Fruit fly (Drosophila melanogaster) whole organism, prepupa: ENCODE results near the gene moody.
A peak's percentile ranks its signal among the peaks of the same experiment; 100 is the strongest.

Source experiments
- Blimp-1 ChIP-seq: fragments of 200-800 bp; sonication (Bioruptor generic); optimal IDR thresholded peaks from 3 replicates; lab custom pipeline; 2017; ENCODE audit warnings: missing biosample characterization, missing genetic modification characterization, mild to moderate bottlenecking, moderate library complexity, missing genetic modification reagents
- CG10669 ChIP-seq: fragments of 200-800 bp; sonication (Bioruptor generic); optimal IDR thresholded peaks from 3 replicates; lab custom pipeline; 2018; ENCODE audit warnings: missing biosample characterization, mild to moderate bottlenecking, missing genetic modification characterization, moderate library complexity
- CG11294 ChIP-seq: fragments of 200-800 bp; sonication (Bioruptor generic); IDR thresholded peaks from 2 replicates; pipeline ENCODE4 v1.3.6; 2022; ENCODE audit warnings: missing biosample characterization, missing genetic modification characterization
- CG11762 ChIP-seq: fragments of 200-800 bp; sonication (Bioruptor generic); optimal IDR thresholded peaks from 3 replicates; lab custom pipeline; 2016; ENCODE audit warnings: missing biosample characterization, missing genetic modification characterization; ENCODE audit not compliant: insufficient read depth
- CG11902 ChIP-seq: fragments of 200-800 bp; sonication (Bioruptor generic); optimal IDR thresholded peaks from 3 replicates; lab custom pipeline; 2016; ENCODE audit warnings: missing biosample characterization, missing genetic modification characterization
- CG15336 ChIP-seq: fragments of 200-800 bp; sonication (Bioruptor generic); IDR thresholded peaks from 2 replicates; pipeline ENCODE4 v1.3.6; 2022; ENCODE audit warnings: missing biosample characterization, missing genetic modification characterization
- CG1621 ChIP-seq: fragments of 200-800 bp; sonication (Bioruptor generic); optimal IDR thresholded peaks from 3 replicates; lab custom pipeline; 2018; ENCODE audit warnings: missing biosample characterization, mild to moderate bottlenecking, missing genetic modification characterization
- CG16779 ChIP-seq: fragments of 200-800 bp; sonication (Bioruptor generic); optimal IDR thresholded peaks from 3 replicates; lab custom pipeline; 2017; ENCODE audit warnings: missing biosample characterization, mild to moderate bottlenecking, missing genetic modification characterization
- CG3032 ChIP-seq: fragments of 200-800 bp; optimal IDR thresholded peaks from 2 replicates; lab custom pipeline; 2019; ENCODE audit warnings: missing biosample characterization, mild to moderate bottlenecking, missing genetic modification characterization, moderate library complexity
- CG6163 ChIP-seq: fragments of 200-800 bp; sonication (Bioruptor generic); IDR thresholded peaks from 3 replicates; pipeline ENCODE4 v1.3.6; 2022; ENCODE audit warnings: missing biosample characterization, missing genetic modification characterization
- CG6276 ChIP-seq: fragments of 200-800 bp; sonication (Bioruptor generic); optimal IDR thresholded peaks from 2 replicates; lab custom pipeline; 2017; ENCODE audit warnings: missing biosample characterization, mild to moderate bottlenecking, missing genetic modification characterization
- CG6792 ChIP-seq: fragments of 200-800 bp; sonication (Bioruptor generic); optimal IDR thresholded peaks from 3 replicates; lab custom pipeline; 2016; ENCODE audit warnings: missing biosample characterization, missing genetic modification characterization
- CG6854 ChIP-seq: fragments of 200-800 bp; sonication (Bioruptor generic); optimal IDR thresholded peaks from 2 replicates; lab custom pipeline; 2017; ENCODE audit warnings: missing biosample characterization, mild to moderate bottlenecking, missing genetic modification characterization
- CG8119 ChIP-seq: fragments of 200-800 bp; sonication (Bioruptor generic); IDR thresholded peaks from 3 replicates; pipeline ENCODE4 v1.3.6; 2022; ENCODE audit warnings: missing biosample characterization, missing genetic modification characterization
- CG8632 ChIP-seq: fragments of 200-800 bp; sonication (Bioruptor generic); optimal IDR thresholded peaks from 3 replicates; lab custom pipeline; 2016; ENCODE audit warnings: missing biosample characterization, missing genetic modification characterization
- CG9139 ChIP-seq: fragments of 200-800 bp; sonication (Bioruptor generic); optimal IDR thresholded peaks from 3 replicates; lab custom pipeline; 2017; ENCODE audit warnings: missing biosample characterization, mild to moderate bottlenecking, missing genetic modification characterization
- Eip75B ChIP-seq: fragments of 200-800 bp; sonication (Bioruptor generic); optimal IDR thresholded peaks from 3 replicates; lab custom pipeline; 2016; ENCODE audit warnings: missing biosample characterization, missing genetic modification characterization
- Eip78C ChIP-seq: fragments of 200-800 bp; sonication (Bioruptor generic); peaks from one replicate; lab custom pipeline; 2016; ENCODE audit warnings: missing biosample characterization, missing genetic modification characterization
- Ets21C ChIP-seq: fragments of 200-800 bp; sonication (Bioruptor generic); optimal IDR thresholded peaks from 3 replicates; lab custom pipeline; 2016; ENCODE audit warnings: missing biosample characterization, missing genetic modification characterization
- Ets96B ChIP-seq: fragments of 200-800 bp; optimal IDR thresholded peaks from 2 replicates; lab custom pipeline; 2019; ENCODE audit warnings: missing biosample characterization, mild to moderate bottlenecking, missing genetic modification characterization, moderate library complexity
- Gug ChIP-seq: fragments of 200-800 bp; sonication (Bioruptor generic); IDR thresholded peaks from 2 replicates; pipeline ENCODE4 v1.3.6; 2022; ENCODE audit warnings: missing biosample characterization, missing genetic modification characterization
- Hr39 ChIP-seq: fragments of 200-800 bp; sonication (Bioruptor generic); optimal IDR thresholded peaks from 2 replicates; lab custom pipeline; 2016; ENCODE audit warnings: missing biosample characterization, missing genetic modification characterization
- Hr4 ChIP-seq: fragments of 200-800 bp; sonication (Bioruptor generic); optimal IDR thresholded peaks from 3 replicates; lab custom pipeline; 2016; ENCODE audit warnings: missing biosample characterization, missing genetic modification characterization
- Met ChIP-seq: fragments of 200-800 bp; sonication (Bioruptor generic); optimal IDR thresholded peaks from 3 replicates; lab custom pipeline; 2016; ENCODE audit warnings: missing biosample characterization, missing genetic modification characterization
- OdsH ChIP-seq: fragments of 200-800 bp; sonication (Bioruptor generic); optimal IDR thresholded peaks from 3 replicates; lab custom pipeline; 2016; ENCODE audit warnings: missing biosample characterization, missing genetic modification characterization
- Smox ChIP-seq: fragments of 200-800 bp; sonication (Bioruptor generic); optimal IDR thresholded peaks from 3 replicates; lab custom pipeline; 2016; ENCODE audit warnings: missing biosample characterization, missing genetic modification characterization
- Sox102F ChIP-seq: fragments of 200-800 bp; sonication (Bioruptor generic); optimal IDR thresholded peaks from 2 replicates; lab custom pipeline; 2016; ENCODE audit warnings: missing biosample characterization, mild to moderate bottlenecking, missing genetic modification characterization
- Sox14 ChIP-seq: fragments of 200-800 bp; sonication (Bioruptor generic); optimal IDR thresholded peaks from 3 replicates; lab custom pipeline; 2016; ENCODE audit warnings: missing biosample characterization, missing genetic modification characterization
- Sox15 ChIP-seq: fragments of 200-800 bp; sonication (Bioruptor generic); optimal IDR thresholded peaks from 3 replicates; lab custom pipeline; 2016; ENCODE audit warnings: missing biosample characterization, missing genetic modification characterization
- achi ChIP-seq: fragments of 200-800 bp; sonication (Bioruptor generic); optimal IDR thresholded peaks from 3 replicates; lab custom pipeline; 2016; ENCODE audit warnings: missing biosample characterization, missing genetic modification characterization
- acj6 ChIP-seq: fragments of 200-800 bp; sonication (Bioruptor generic); optimal IDR thresholded peaks from 3 replicates; lab custom pipeline; 2016; ENCODE audit warnings: missing biosample characterization, missing genetic modification characterization
- cyc ChIP-seq: fragments of 200-800 bp; sonication (Bioruptor generic); optimal IDR thresholded peaks from 3 replicates; lab custom pipeline; 2016; ENCODE audit warnings: missing biosample characterization, missing genetic modification characterization
- dac ChIP-seq: fragments of 200-800 bp; sonication (Bioruptor generic); optimal IDR thresholded peaks from 2 replicates; lab custom pipeline; 2017; ENCODE audit warnings: missing biosample characterization, mild to moderate bottlenecking, missing genetic modification characterization
- dsx ChIP-seq: fragments of 200-800 bp; optimal IDR thresholded peaks from 3 replicates; lab custom pipeline; 2019; ENCODE audit warnings: missing biosample characterization, mild to moderate bottlenecking, missing genetic modification characterization, moderate library complexity; ENCODE audit not compliant: poor library complexity, severe bottlenecking
- eg ChIP-seq: fragments of 200-800 bp; sonication (Bioruptor generic); IDR thresholded peaks from 3 replicates; pipeline ENCODE4 v1.3.6; 2022; ENCODE audit warnings: missing biosample characterization, missing genetic modification characterization
- esn ChIP-seq: fragments of 200-800 bp; sonication (Bioruptor generic); optimal IDR thresholded peaks from 2 replicates; lab custom pipeline; 2016; ENCODE audit warnings: missing biosample characterization, mild to moderate bottlenecking, missing genetic modification characterization, moderate library complexity
- fkh ChIP-seq: fragments of 200-800 bp; sonication (Bioruptor generic); optimal IDR thresholded peaks from 3 replicates; lab custom pipeline; 2017; ENCODE audit warnings: missing biosample characterization, mild to moderate bottlenecking, missing genetic modification characterization, moderate library complexity
- lz ChIP-seq: fragments of 200-800 bp; sonication (Bioruptor generic); optimal IDR thresholded peaks from 3 replicates; lab custom pipeline; 2016; ENCODE audit warnings: missing biosample characterization, missing genetic modification characterization
- net ChIP-seq: fragments of 200-800 bp; sonication (Bioruptor generic); optimal IDR thresholded peaks from 3 replicates; lab custom pipeline; 2016; ENCODE audit warnings: missing biosample characterization, missing genetic modification characterization
- pdm3 ChIP-seq: fragments of 200-800 bp; sonication (Bioruptor generic); optimal IDR thresholded peaks from 3 replicates; lab custom pipeline; 2016; ENCODE audit warnings: missing biosample characterization, missing genetic modification characterization
- salr ChIP-seq, 2 experiments: fragments of 200-800 bp; sonication (Bioruptor generic); optimal IDR thresholded peaks; 3 replicates each; lab custom pipeline; 2016 to 2018; ENCODE audit warnings: missing biosample characterization in 2 of 2, missing genetic modification characterization in 2 of 2, mild to moderate bottlenecking in 1 of 2
- ss ChIP-seq, 2 experiments: fragments of 200-800 bp; sonication (Bioruptor generic); optimal IDR thresholded peaks; 2 replicates in 1 of 2; 3 replicates in 1 of 2; lab custom pipeline; 2017 to 2018; ENCODE audit warnings: mild to moderate bottlenecking in 2 of 2, missing biosample characterization in 2 of 2, missing genetic modification characterization in 2 of 2, moderate library complexity in 1 of 2
- svp ChIP-seq: fragments of 200-800 bp; sonication (Bioruptor generic); peaks from one replicate; lab custom pipeline; 2016; ENCODE audit warnings: missing biosample characterization, missing genetic modification characterization
- topi ChIP-seq: fragments of 200-800 bp; sonication (Bioruptor generic); optimal IDR thresholded peaks from 3 replicates; lab custom pipeline; 2016; ENCODE audit warnings: missing biosample characterization, missing genetic modification characterization

Gene moody

dm6 chrX:2012837-2013236 is 37.1 kb downstream of the moody start (continued):
- TF ChIP-seq Sox14 (GFP tag; lab: Kevin White, UChicago) (peak; percentile 49), CG6276 (no peak), Ets21C (GFP tag; lab: Kevin White, UChicago) (no peak), Sox102F (GFP tag; lab: Kevin White, UChicago) (peak; percentile 46), CG6792 (peak; percentile 51), Hr4 (GFP tag; lab: Kevin White, UChicago) (no peak), OdsH (no peak), fkh (GFP tag; lab: Kevin White, UChicago) (no peak), Eip78C (GFP tag; lab: Kevin White, UChicago) (peak; percentile 80), lz (GFP tag; lab: Kevin White, UChicago) (peak; percentile 39), salr (GFP tag; optimal IDR thresholded peaks at IDR 0.05; lab: Kevin White, UChicago) (peak in 1 of 2 experiments; percentile 45), Sox15 (GFP tag; lab: Kevin White, UChicago) (no peak), CG11294 (GFP tag; lab: Robert Waterston, UW) (0 out of 2 replicates have a peak, but pooled peaks have one; percentile 14), CG6163 (GFP tag; lab: Robert Waterston, UW) (peak; percentile 73), achi (peak; percentile 80), CG9139 (GFP tag; lab: Kevin White, UChicago) (no peak), CG1621 (tag; lab: Kevin White, UChicago) (peak; percentile 89), CG11762 (GFP tag; lab: Kevin White, UChicago) (no peak), CG8119 (GFP tag; lab: Robert Waterston, UW) (0 out of 3 replicates have a peak, but pooled peaks have one; percentile 18), Hr39 (GFP tag; lab: Kevin White, UChicago) (no peak), CG3032 (tag; lab: Kevin White, UChicago) (peak; percentile 55), esn (GFP tag; lab: Kevin White, UChicago) (peak; percentile 64), eg (GFP tag; lab: Robert Waterston, UW) (no peak; the same call in 2 of the 3 replicates), svp (GFP tag; lab: Kevin White, UChicago) (no peak), Ets96B (no peak), CG10669 (GFP tag; lab: Kevin White, UChicago) (no peak), topi (no peak)

- TF ChIP-seq CG1621 (tag; lab: Kevin White, UChicago) = no peak
- TF ChIP-seq esn (GFP tag; lab: Kevin White, UChicago) = no peak
- TF ChIP-seq Gug (GFP tag; lab: Robert Waterston, UW) = no peak
- peak; percentile 1 for TF ChIP-seq Eip78C (GFP tag; lab: Kevin White, UChicago)
- no peak for TF ChIP-seq CG6854
- no peak for TF ChIP-seq dsx (GFP tag; lab: Kevin White, UChicago)
- no peak for TF ChIP-seq Hr39 (GFP tag; lab: Kevin White, UChicago)
- TF ChIP-seq ss (GFP tag; optimal IDR thresholded peaks at IDR 0.05; lab: Kevin White, UChicago) = peak in 1 of 2 experiments; percentile 28
- TF ChIP-seq CG8119 (GFP tag; lab: Robert Waterston, UW) = peak; percentile 36; the same call in 1 of the 3 replicates
- peak; percentile 60 for TF ChIP-seq CG6163 (GFP tag; lab: Robert Waterston, UW)
- no peak for TF ChIP-seq Sox14 (GFP tag; lab: Kevin White, UChicago)
Measured at dm6 chrX:2012121-2012452, 37.8 kb downstream of the moody start.

DNA sequence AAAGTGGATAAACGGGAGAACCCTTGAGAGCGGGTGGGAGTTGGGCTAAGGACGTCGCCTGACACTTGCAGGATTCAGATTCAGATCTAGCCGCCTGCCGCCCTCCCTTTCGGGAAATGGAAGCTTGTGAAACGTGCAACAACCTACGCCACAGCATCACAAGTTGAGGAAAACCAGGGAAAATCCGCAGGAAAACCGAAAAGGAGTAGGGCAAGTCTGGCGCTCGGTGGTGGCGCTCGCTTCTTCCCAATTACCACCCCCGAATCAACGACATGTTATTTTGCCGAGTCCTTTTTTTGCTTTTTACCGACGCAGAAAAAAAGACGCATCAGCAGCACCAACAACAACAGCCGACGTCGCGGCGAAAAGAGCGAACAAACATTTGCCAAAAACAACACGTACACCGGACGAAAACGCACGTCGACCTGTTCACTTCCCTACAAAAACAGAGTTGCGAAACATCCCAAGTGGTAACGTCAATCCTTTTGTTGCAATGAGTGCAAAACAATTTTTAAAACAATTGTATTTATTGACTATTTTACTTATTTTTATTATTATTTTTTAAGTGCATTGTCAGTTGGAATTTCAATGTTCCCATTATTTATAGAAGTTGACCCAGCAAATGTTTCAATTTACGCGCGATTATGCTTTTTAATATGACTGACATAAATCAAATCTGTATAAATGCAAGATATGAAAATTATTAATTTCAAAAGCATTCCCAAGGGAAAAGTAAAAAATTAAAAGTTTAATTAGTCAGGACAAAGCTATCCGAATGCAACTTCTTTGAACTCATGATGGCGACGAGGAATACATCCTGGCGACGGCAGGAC is 38.4 kb downstream of the moody start:
- peak; percentile 50 for TF ChIP-seq achi
- TF ChIP-seq pdm3 (GFP tag; lab: Kevin White, UChicago) = peak; percentile 42
- TF ChIP-seq CG16779 (tag; lab: Kevin White, UChicago) = no peak
- peak; percentile 14 for TF ChIP-seq CG6792
- TF ChIP-seq dac (GFP tag; lab: Kevin White, UChicago) = no peak
- TF ChIP-seq CG11762 (GFP tag; lab: Kevin White, UChicago) = peak; percentile 21
- TF ChIP-seq Eip75B (GFP tag; lab: Kevin White, UChicago) = no peak
- TF ChIP-seq Met (GFP tag; lab: Kevin White, UChicago) = peak; percentile 51
- peak; percentile 3 to 72 for TF ChIP-seq salr (GFP tag; optimal IDR thresholded peaks at IDR 0.05; lab: Kevin White, UChicago)
- TF ChIP-seq ss (GFP tag; optimal IDR thresholded peaks at IDR 0.05; lab: Kevin White, UChicago) = no peak
- peak; percentile 58 for TF ChIP-seq Smox (GFP tag; lab: Kevin White, UChicago)
- peak; percentile 40 for TF ChIP-seq Ets96B
- peak; percentile 16 for TF ChIP-seq cyc (GFP tag; lab: Kevin White, UChicago)
- TF ChIP-seq fkh (GFP tag; lab: Kevin White, UChicago) = no peak
- TF ChIP-seq CG9139 (GFP tag; lab: Kevin White, UChicago) = no peak
- TF ChIP-seq CG10669 (GFP tag; lab: Kevin White, UChicago) = peak; percentile 45
- peak; percentile 24 for TF ChIP-seq CG11902
- peak; percentile 60 for TF ChIP-seq CG8632 (GFP tag; lab: Kevin White, UChicago)
- TF ChIP-seq OdsH = peak; percentile 70
- peak; percentile 41 for TF ChIP-seq net (GFP tag; lab: Kevin White, UChicago)
- no peak for TF ChIP-seq Blimp-1 (GFP tag; lab: Kevin White, UChicago)
- peak; percentile 50; the same call in 2 of the 3 replicates for TF ChIP-seq CG8119 (GFP tag; lab: Robert Waterston, UW)
- TF ChIP-seq acj6 (GFP tag; lab: Kevin White, UChicago) = peak; percentile 57
- peak; percentile 55 for TF ChIP-seq CG15336 (GFP tag; lab: Robert Waterston, UW)
